Worm (Caenorhabditis elegans) whole organism, L4 larva: Measurements from ENCODE around the gene ZK380.4.

Experiments used
- F37D6.2 ChIP-seq: sonication (generic microtip); optimal IDR thresholded peaks from 2 replicates; lab custom pipeline; 2016; ENCODE audit warnings: mild to moderate bottlenecking, missing genetic modification characterization, missing compliant biosample characterization
- ZK546.5 ChIP-seq, 2 experiments: sonication (generic microtip); optimal IDR thresholded peaks; 2 replicates each; lab custom pipeline; 2017; ENCODE audit warnings: missing biosample characterization in 2 of 2, missing genetic modification characterization in 2 of 2
- aha-1 ChIP-seq: fragments of 150-350 bp; peaks from one replicate; lab custom pipeline; 2014; ENCODE audit warnings: missing biosample characterization, missing genetic modification characterization
- dve-1 ChIP-seq: sonication (generic microtip); optimal IDR thresholded peaks from 2 replicates; lab custom pipeline; 2017; ENCODE audit warnings: antibody characterized with exemption, mild to moderate bottlenecking, missing genetic modification characterization, missing compliant biosample characterization; ENCODE audit not compliant: insufficient read depth
- egl-27 ChIP-seq: sonication (generic microtip); optimal IDR thresholded peaks from 3 replicates; lab custom pipeline; 2017; ENCODE audit warnings: missing biosample characterization, missing genetic modification reagents, missing genetic modification characterization
- jun-1 ChIP-seq: fragments of 150-350 bp; optimal IDR thresholded peaks from 2 replicates; lab custom pipeline; 2014; ENCODE audit warnings: missing biosample characterization, missing genetic modification reagents, missing genetic modification characterization
- nhr-11 ChIP-seq: fragments of 150-350 bp; optimal IDR thresholded peaks from 2 replicates; lab custom pipeline; 2014; ENCODE audit warnings: missing biosample characterization, missing genetic modification characterization
- nhr-77 ChIP-seq: fragments of 150-350 bp; optimal IDR thresholded peaks from 2 replicates; lab custom pipeline; 2014; ENCODE audit warnings: missing biosample characterization, missing genetic modification characterization
- rbr-2 ChIP-seq: sonication (generic microtip); optimal IDR thresholded peaks from 2 replicates; lab custom pipeline; 2016; ENCODE audit warnings: missing genotype, missing genetic modification characterization, missing compliant biosample characterization
- skn-1 ChIP-seq: fragments of 150-350 bp; optimal IDR thresholded peaks from 2 replicates; lab custom pipeline; 2014; ENCODE audit warnings: missing biosample characterization, missing genetic modification characterization
- snpc-4 ChIP-seq: fragments of 150-350 bp; optimal IDR thresholded peaks from 2 replicates; lab custom pipeline; 2014; ENCODE audit warnings: missing biosample characterization, missing genetic modification characterization
- ztf-11 ChIP-seq: fragments of 150-350 bp; optimal IDR thresholded peaks from 2 replicates; lab custom pipeline; 2014; ENCODE audit warnings: missing biosample characterization, missing genetic modification characterization

DNA sequence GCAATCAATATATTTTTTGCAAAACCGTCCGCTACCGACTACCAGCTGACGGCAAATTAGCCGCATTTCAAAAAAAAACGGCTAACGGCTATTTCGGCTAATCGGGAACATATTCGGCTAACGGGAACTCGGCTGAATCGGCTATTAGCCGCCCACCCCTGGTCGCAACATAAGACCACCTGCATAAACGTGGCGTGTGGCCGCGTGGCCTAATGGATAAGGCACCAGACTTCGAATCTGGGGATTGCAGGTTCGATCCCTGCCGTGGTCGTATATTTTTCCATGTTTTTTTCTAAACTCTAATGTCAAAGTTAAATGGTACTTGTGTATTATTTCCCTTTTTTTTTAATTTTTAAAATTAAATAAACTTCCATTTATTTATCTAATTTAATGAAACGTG, 46.7 kb upstream of the ZK380.4 start:
- TF ChIP-seq F37D6.2 (tag; lab: Kevin White, UChicago): no peak
- TF ChIP-seq jun-1 (tag; lab: Kevin White, UChicago): no peak
- no peak for TF ChIP-seq nhr-11 (tag; lab: Kevin White, UChicago)
- TF ChIP-seq rbr-2 (tag; lab: Kevin White, UChicago): no peak
- no peak for TF ChIP-seq snpc-4
- no peak for TF ChIP-seq ztf-11 (tag; lab: Kevin White, UChicago)
- no peak for TF ChIP-seq dve-1
- TF ChIP-seq skn-1 (tag; lab: Kevin White, UChicago): no peak
- TF ChIP-seq nhr-77 (tag; lab: Kevin White, UChicago): no peak
- no peak for TF ChIP-seq ZK546.5 (tag; optimal IDR thresholded peaks at IDR 0.05; lab: Kevin White, UChicago)
- no peak for TF ChIP-seq egl-27 (tag; lab: Kevin White, UChicago)
- no peak for TF ChIP-seq aha-1 (tag; lab: Kevin White, UChicago)
